Fruit fly (Drosophila melanogaster) whole organism, pupa: ENCODE results near the gene CG31104.

Experiments used
- CG10348 ChIP-seq: fragments of 200-800 bp; sonication (Bioruptor generic); IDR thresholded peaks from 2 replicates; pipeline ENCODE4 v1.3.6; 2022; ENCODE audit warnings: missing biosample characterization, missing genetic modification characterization
- CG12605 ChIP-seq: fragments of 200-800 bp; sonication (Bioruptor generic); IDR thresholded peaks from 2 replicates; pipeline ENCODE4 v1.3.6; 2022; ENCODE audit warnings: missing biosample characterization, missing genetic modification characterization
- CG14655 ChIP-seq: fragments of 200-800 bp; sonication (Bioruptor generic); optimal IDR thresholded peaks from 3 replicates; lab custom pipeline; 2017; ENCODE audit warnings: mild to moderate bottlenecking, missing biosample characterization, missing genetic modification reagents, missing genetic modification characterization
- CG15710 ChIP-seq: fragments of 200-800 bp; sonication (Bioruptor generic); optimal IDR thresholded peaks from 2 replicates; lab custom pipeline; 2018; ENCODE audit warnings: missing biosample characterization, mild to moderate bottlenecking, missing genetic modification characterization, moderate library complexity
- CG32121 ChIP-seq: fragments of 200-800 bp; sonication (Bioruptor generic); IDR thresholded peaks from 2 replicates; pipeline ENCODE4 v1.3.6; 2022; ENCODE audit warnings: missing biosample characterization, missing genetic modification characterization
- CG34367 ChIP-seq: fragments of 200-800 bp; sonication (Bioruptor generic); optimal IDR thresholded peaks from 2 replicates; lab custom pipeline; 2018; ENCODE audit warnings: missing biosample characterization, mild to moderate bottlenecking, missing genetic modification characterization
- CG4496 ChIP-seq: fragments of 200-800 bp; sonication (Bioruptor generic); IDR thresholded peaks from 3 replicates; pipeline ENCODE4 v1.3.6; 2022; ENCODE audit warnings: missing biosample characterization, missing genetic modification characterization
- CG8301 ChIP-seq: fragments of 200-800 bp; sonication (Bioruptor generic); optimal IDR thresholded peaks from 2 replicates; lab custom pipeline; 2018; ENCODE audit warnings: missing biosample characterization, mild to moderate bottlenecking, missing genetic modification characterization
- CG9948 ChIP-seq: fragments of 200-800 bp; sonication (Bioruptor generic); optimal IDR thresholded peaks from 2 replicates; lab custom pipeline; 2018; ENCODE audit warnings: missing biosample characterization, mild to moderate bottlenecking, missing genetic modification characterization, moderate library complexity
- D1 ChIP-seq: fragments of 200-800 bp; sonication (Bioruptor generic); optimal IDR thresholded peaks from 2 replicates; lab custom pipeline; 2018; ENCODE audit warnings: missing biosample characterization, mild to moderate bottlenecking, missing genetic modification characterization, moderate library complexity
- Ets98B ChIP-seq: fragments of 200-800 bp; sonication (Bioruptor generic); IDR thresholded peaks from 2 replicates; pipeline ENCODE4 v1.3.6; 2022; ENCODE audit warnings: missing biosample characterization, missing genetic modification characterization
- Pif1A ChIP-seq: fragments of 200-800 bp; sonication (Bioruptor generic); optimal IDR thresholded peaks from 3 replicates; lab custom pipeline; 2016; ENCODE audit warnings: missing biosample characterization, missing genetic modification characterization
- Snoo ChIP-seq: fragments of 200-800 bp; sonication (Bioruptor generic); optimal IDR thresholded peaks from 3 replicates; lab custom pipeline; 2017; ENCODE audit warnings: missing biosample characterization, mild to moderate bottlenecking, missing genetic modification characterization, inconsistent platforms
- rn ChIP-seq: fragments of 200-800 bp; sonication (Bioruptor generic); IDR thresholded peaks from 2 replicates; pipeline ENCODE4 v1.3.6; 2022; ENCODE audit warnings: missing biosample characterization, missing genetic modification characterization

CG31104 gene

dm6 chr3R:25331103-25331502 lies 45.8 kb downstream of the CG31104 start, which contains the start of gene CHKov2:
CHKov2 (minus strand) TSS chr3R:25331203.
- TF ChIP-seq CG10348 (GFP tag; lab: Robert Waterston, UW) (no peak), CG15710 (tag; lab: Kevin White, UChicago) (no peak), Pif1A (GFP tag; lab: Kevin White, UChicago) (no peak), rn (GFP tag; lab: Robert Waterston, UW) (no peak), Snoo (tag; lab: Kevin White, UChicago) (no peak)
- TF ChIP-seq, all 21 proteins: peak for 0

dm6 chr3R:25335065-25335464 lies 49.8 kb downstream of the CG31104 start, which contains the start of the genes CG10669 and CG11902:
CG10669 (minus strand) TSS chr3R:25335243.
CG11902 (plus strand) TSS chr3R:25335257.
- no peak for TF ChIP-seq D1 (tag; lab: Kevin White, UChicago)
- TF ChIP-seq Ets98B (GFP tag; lab: Robert Waterston, UW): no peak
- no peak for TF ChIP-seq Snoo (tag; lab: Kevin White, UChicago)
- TF ChIP-seq CG9948 (tag; lab: Kevin White, UChicago): no peak
- TF ChIP-seq CG8301 (tag; lab: Kevin White, UChicago): no peak
- no peak for TF ChIP-seq CG12605 (GFP tag; lab: Robert Waterston, UW)
- no peak for TF ChIP-seq CG4496 (GFP tag; lab: Robert Waterston, UW)
- TF ChIP-seq CG14655 (GFP tag; lab: Kevin White, UChicago): no peak
- no peak for TF ChIP-seq CG32121
- no peak for TF ChIP-seq rn (GFP tag; lab: Robert Waterston, UW)
- no peak for TF ChIP-seq CG10348 (GFP tag; lab: Robert Waterston, UW)
- no peak for TF ChIP-seq CG34367
